Fruit fly (Drosophila melanogaster): ENCODE data around the gene AstCC.

AstCC gene

DNA sequence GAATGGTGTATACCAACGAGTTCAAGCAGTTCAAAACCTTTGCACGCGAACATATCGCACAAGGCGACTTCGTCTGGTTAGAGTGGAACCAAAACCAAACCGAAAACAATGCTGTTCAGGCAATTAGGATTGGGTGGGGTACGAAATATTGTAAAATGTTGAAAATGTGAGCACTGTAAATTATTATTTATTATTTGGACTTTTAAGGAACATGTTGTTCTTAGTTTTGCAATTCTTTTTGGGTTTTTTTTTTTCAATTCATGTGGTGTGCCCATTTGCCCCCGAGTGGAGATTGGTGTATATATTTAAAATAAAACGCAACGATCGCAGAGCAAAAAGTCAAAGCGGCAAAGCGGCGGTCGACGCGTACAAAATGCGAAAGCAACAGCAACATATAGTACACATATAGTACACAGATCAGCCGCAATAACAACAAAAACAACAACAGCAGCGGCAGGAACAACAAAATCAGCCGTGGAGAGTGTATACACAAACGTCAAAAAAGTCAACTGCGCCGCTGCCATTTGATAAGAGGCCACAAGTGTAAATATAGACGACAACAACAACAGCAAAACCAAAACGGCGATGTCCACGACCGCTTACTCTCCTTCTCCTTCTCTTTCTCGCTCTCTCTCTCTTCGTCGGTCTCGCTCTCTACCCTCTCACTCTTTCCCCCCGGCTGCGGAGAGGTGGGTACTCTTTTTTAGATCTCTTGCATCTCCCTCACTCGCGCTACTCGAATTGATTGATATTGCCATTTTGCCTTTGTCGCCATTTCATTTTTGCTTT is 40.2 kb downstream of the AstCC start:
- peak; percentile 89 for TF ChIP-seq kay (GFP tag; ENCODE audit: borderline replicate concordance)
- TF ChIP-seq cnc (optimal IDR thresholded peaks at IDR 0.05) = no peak
- peak; percentile 47 for TF ChIP-seq CG7101 (tag; optimal IDR thresholded peaks at IDR 0.05)
- no peak for TF ChIP-seq tj (GFP tag; optimal IDR thresholded peaks at IDR 0.05)
- TF ChIP-seq Hr96 (GFP tag; optimal IDR thresholded peaks at IDR 0.05) = peak; percentile 29
- peak; percentile 63 for TF ChIP-seq CG11617 (GFP tag; optimal IDR thresholded peaks at IDR 0.05)
- TF ChIP-seq cic (GFP tag; optimal IDR thresholded peaks at IDR 0.05) = peak; percentile 91
- TF ChIP-seq ovo (GFP tag; optimal IDR thresholded peaks at IDR 0.05) = peak; percentile 50
- peak; percentile 22 for TF ChIP-seq CG14711 (tag; optimal IDR thresholded peaks at IDR 0.05)
- TF ChIP-seq CG7045 (GFP tag; optimal IDR thresholded peaks at IDR 0.05) = peak; percentile 46
- TF ChIP-seq CG1620 (GFP tag; optimal IDR thresholded peaks at IDR 0.05) = no peak
- peak; percentile 16 for TF ChIP-seq Mnt (GFP tag; optimal IDR thresholded peaks at IDR 0.05)
- TF ChIP-seq CG33017 (tag; optimal IDR thresholded peaks at IDR 0.05) = peak; percentile 70
- TF ChIP-seq bab1 (GFP tag; optimal IDR thresholded peaks at IDR 0.05) = no peak
- TF ChIP-seq Crg-1 (GFP tag; optimal IDR thresholded peaks at IDR 0.05) = peak; percentile 65
- TF ChIP-seq pad (GFP tag; optimal IDR thresholded peaks at IDR 0.05) = peak; percentile 34
- TF ChIP-seq CG5204 (GFP tag; optimal IDR thresholded peaks at IDR 0.05) = peak; percentile 56
- TF ChIP-seq toe (GFP tag; optimal IDR thresholded peaks at IDR 0.05) = peak; percentile 27
- TF ChIP-seq CG12768 (GFP tag; optimal IDR thresholded peaks at IDR 0.05) = peak; percentile 58
- TF ChIP-seq Clk (GFP tag; optimal IDR thresholded peaks at IDR 0.05) = no peak

DNA sequence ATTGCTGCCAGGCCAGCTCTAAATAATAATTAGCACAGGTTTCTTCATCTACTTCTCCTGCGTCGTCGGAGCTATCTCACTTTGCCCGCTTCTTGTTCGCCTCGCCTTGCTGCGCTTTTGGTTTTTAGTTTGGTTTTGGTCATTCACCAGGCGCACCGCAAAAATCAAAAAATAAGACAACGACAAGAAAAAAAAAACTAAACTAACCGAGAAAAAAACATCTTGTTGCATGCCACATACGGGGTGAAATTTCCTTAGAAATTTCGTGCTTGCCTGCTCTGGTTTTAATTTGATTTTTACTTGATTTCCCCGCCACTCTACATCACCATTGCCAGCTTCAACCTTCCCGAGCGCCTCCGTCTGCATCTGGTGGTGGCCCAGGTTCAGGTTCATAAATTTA is 43.2 kb downstream of the AstCC start:
- TF ChIP-seq kay (GFP tag; ENCODE audit: borderline replicate concordance) (no peak), CG7045 (GFP tag; optimal IDR thresholded peaks at IDR 0.05) (no peak), CG12768 (GFP tag; optimal IDR thresholded peaks at IDR 0.05) (no peak), CG14711 (tag; optimal IDR thresholded peaks at IDR 0.05) (no peak), bab1 (GFP tag; optimal IDR thresholded peaks at IDR 0.05) (no peak), Clk (GFP tag; optimal IDR thresholded peaks at IDR 0.05) (no peak), CG5204 (GFP tag; optimal IDR thresholded peaks at IDR 0.05) (no peak), toe (GFP tag; optimal IDR thresholded peaks at IDR 0.05) (no peak), CG1620 (GFP tag; optimal IDR thresholded peaks at IDR 0.05) (no peak), pad (GFP tag; optimal IDR thresholded peaks at IDR 0.05) (no peak), ovo (GFP tag; optimal IDR thresholded peaks at IDR 0.05) (no peak), CG33017 (tag; optimal IDR thresholded peaks at IDR 0.05) (no peak), Mnt (GFP tag; optimal IDR thresholded peaks at IDR 0.05) (no peak)

DNA sequence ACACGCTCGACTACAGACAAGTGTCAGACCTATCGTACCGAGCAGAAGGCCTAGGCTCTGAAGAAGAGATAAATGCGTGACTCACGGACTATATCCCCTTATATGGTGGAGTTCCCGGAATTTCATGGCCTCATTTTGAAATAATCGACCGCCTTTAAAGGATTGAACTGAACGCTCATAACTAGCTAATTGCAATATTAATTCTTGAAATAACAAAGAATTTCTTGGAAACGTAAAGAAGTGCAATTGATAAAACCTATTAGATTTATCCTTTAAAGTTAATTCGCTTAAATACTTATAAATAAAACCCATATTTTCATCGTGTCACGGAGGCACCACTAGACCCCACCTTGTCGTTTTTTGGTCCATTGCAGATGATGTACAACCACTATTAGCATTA is 44.0 kb downstream of the AstCC start:
- TF ChIP-seq CG7045 (GFP tag; optimal IDR thresholded peaks at IDR 0.05) = no peak
- TF ChIP-seq Mnt (GFP tag; optimal IDR thresholded peaks at IDR 0.05) = no peak
- TF ChIP-seq CG7101 (tag; optimal IDR thresholded peaks at IDR 0.05) = no peak
- no peak for TF ChIP-seq toe (GFP tag; optimal IDR thresholded peaks at IDR 0.05)
- no peak for TF ChIP-seq CG14711 (tag; optimal IDR thresholded peaks at IDR 0.05)
- no peak for TF ChIP-seq Crg-1 (GFP tag; optimal IDR thresholded peaks at IDR 0.05)
- no peak for TF ChIP-seq Clk (GFP tag; optimal IDR thresholded peaks at IDR 0.05)
- TF ChIP-seq ovo (GFP tag; optimal IDR thresholded peaks at IDR 0.05) = no peak
- TF ChIP-seq pad (GFP tag; optimal IDR thresholded peaks at IDR 0.05) = no peak

DNA sequence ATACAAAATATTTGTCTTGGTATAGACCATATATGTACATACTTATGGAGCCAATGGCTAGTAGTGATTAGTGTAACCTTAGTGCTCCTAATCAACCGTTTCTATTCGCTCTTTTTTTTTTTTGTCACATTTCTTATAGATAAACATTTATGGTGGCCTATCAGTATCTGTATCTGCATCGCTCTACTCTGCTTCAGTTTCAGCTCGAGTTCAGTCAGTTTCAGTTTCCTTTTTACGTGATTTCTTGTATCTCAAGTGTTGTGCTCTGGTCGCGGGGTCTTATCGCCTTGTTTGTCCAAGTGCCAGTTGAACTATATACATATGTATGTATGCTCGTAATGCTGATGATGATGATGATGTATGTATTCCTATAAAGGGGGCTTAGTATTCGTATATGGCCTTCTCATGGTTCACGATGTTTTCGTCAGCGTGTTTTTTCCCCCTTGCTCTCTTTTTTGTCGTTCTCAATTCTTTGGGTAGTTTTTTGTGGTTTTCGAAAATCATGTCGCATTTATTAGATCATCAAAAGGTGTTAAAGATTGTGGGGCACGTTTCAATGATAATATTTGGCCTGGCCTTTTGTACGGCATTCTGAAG is 45.4 kb downstream of the AstCC start:
- TF ChIP-seq pad (GFP tag; optimal IDR thresholded peaks at IDR 0.05) (no peak), tj (GFP tag; optimal IDR thresholded peaks at IDR 0.05) (no peak), cnc (optimal IDR thresholded peaks at IDR 0.05) (no peak), Clk (GFP tag; optimal IDR thresholded peaks at IDR 0.05) (no peak), CG7101 (tag; optimal IDR thresholded peaks at IDR 0.05) (no peak), ovo (GFP tag; optimal IDR thresholded peaks at IDR 0.05) (no peak), CG33017 (tag; optimal IDR thresholded peaks at IDR 0.05) (no peak), CG7045 (GFP tag; optimal IDR thresholded peaks at IDR 0.05) (no peak), bab1 (GFP tag; optimal IDR thresholded peaks at IDR 0.05) (no peak), toe (GFP tag; optimal IDR thresholded peaks at IDR 0.05) (no peak), CG12768 (GFP tag; optimal IDR thresholded peaks at IDR 0.05) (no peak), Crg-1 (GFP tag; optimal IDR thresholded peaks at IDR 0.05) (no peak), CG5204 (GFP tag; optimal IDR thresholded peaks at IDR 0.05) (no peak), cic (GFP tag; optimal IDR thresholded peaks at IDR 0.05) (no peak)

DNA sequence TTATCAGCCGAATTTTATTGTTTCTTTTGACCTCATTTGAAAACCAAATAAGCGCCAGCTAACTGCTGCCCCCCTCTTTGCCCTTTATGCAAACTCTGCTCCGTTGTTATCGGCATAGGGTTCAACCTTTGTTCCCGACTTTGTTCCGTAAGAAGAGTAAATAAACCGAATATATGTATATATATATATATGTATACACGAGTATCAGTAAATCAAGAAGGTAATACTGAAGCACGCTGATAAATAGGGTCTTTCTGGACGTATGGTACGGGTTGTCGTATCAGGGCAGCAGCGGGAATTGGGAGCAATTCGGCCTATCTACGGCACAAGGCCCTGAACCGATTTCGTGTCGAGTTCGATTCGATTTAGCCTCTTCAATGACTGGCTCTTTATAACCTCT is 46.1 kb downstream of the AstCC start:
- no peak for TF ChIP-seq toe (GFP tag; optimal IDR thresholded peaks at IDR 0.05)
- TF ChIP-seq CG7101 (tag; optimal IDR thresholded peaks at IDR 0.05) = no peak
- TF ChIP-seq pad (GFP tag; optimal IDR thresholded peaks at IDR 0.05) = no peak
- TF ChIP-seq Crg-1 (GFP tag; optimal IDR thresholded peaks at IDR 0.05) = no peak
- no peak for TF ChIP-seq CG11617 (GFP tag; optimal IDR thresholded peaks at IDR 0.05)
- no peak for TF ChIP-seq Hr96 (GFP tag; optimal IDR thresholded peaks at IDR 0.05)
- no peak for TF ChIP-seq CG12768 (GFP tag; optimal IDR thresholded peaks at IDR 0.05)
- TF ChIP-seq CG14711 (tag; optimal IDR thresholded peaks at IDR 0.05) = no peak
- TF ChIP-seq Mnt (GFP tag; optimal IDR thresholded peaks at IDR 0.05) = no peak
- TF ChIP-seq cnc (optimal IDR thresholded peaks at IDR 0.05) = no peak
- TF ChIP-seq CG1620 (GFP tag; optimal IDR thresholded peaks at IDR 0.05) = no peak
- no peak for TF ChIP-seq kay (GFP tag; ENCODE audit: borderline replicate concordance)
- no peak for TF ChIP-seq Clk (GFP tag; optimal IDR thresholded peaks at IDR 0.05)
- TF ChIP-seq CG5204 (GFP tag; optimal IDR thresholded peaks at IDR 0.05) = no peak
- TF ChIP-seq cic (GFP tag; optimal IDR thresholded peaks at IDR 0.05) = no peak
- TF ChIP-seq bab1 (GFP tag; optimal IDR thresholded peaks at IDR 0.05) = no peak
- TF ChIP-seq tj (GFP tag; optimal IDR thresholded peaks at IDR 0.05) = no peak
- TF ChIP-seq CG7045 (GFP tag; optimal IDR thresholded peaks at IDR 0.05) = no peak
- no peak for TF ChIP-seq ovo (GFP tag; optimal IDR thresholded peaks at IDR 0.05)
